Worm (Caenorhabditis elegans): Measurements from ENCODE around the gene C41H7.2.

DNA sequence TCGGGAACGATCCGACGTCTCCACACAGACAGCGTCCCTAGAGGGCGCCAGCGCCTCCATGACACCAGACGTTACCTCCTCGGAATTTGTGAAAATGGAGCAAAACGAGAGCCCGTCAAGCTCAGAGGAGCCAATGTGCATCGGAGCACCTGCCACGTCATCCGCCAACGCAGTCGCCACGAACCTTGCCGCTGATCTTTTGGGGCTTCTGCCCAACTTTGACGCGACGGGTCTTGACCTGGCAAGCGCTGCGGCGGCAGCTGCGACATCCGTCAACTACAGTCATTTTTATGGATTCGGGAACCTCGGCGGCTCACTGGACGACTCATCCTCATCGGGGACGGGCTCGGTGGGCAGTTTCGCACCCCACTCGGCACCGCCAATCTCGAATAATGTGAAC is 29.2 kb upstream of the C41H7.2 start:
- TF ChIP-seq hlh-30 (tag; optimal IDR thresholded peaks at IDR 0.05; ENCODE audit: insufficient read depth), result no peak
- no peak for TF ChIP-seq unc-62 (GFP tag; optimal IDR thresholded peaks at IDR 0.05 in 1 of 2)
- no peak for TF ChIP-seq unc-62 (tag; optimal IDR thresholded peaks at IDR 0.05)
- TF ChIP-seq dpl-1 (GFP tag; optimal IDR thresholded peaks at IDR 0.05), result no peak
- no peak for TF ChIP-seq fkh-10 (GFP tag; optimal IDR thresholded peaks at IDR 0.05)
- TF ChIP-seq unc-39 (tag; optimal IDR thresholded peaks at IDR 0.05), result no peak
- TF ChIP-seq fos-1 (tag; optimal IDR thresholded peaks at IDR 0.05), result no peak
- no peak for TF ChIP-seq nhr-25 (tag; optimal IDR thresholded peaks at IDR 0.05; ENCODE audit: borderline replicate concordance, insufficient read depth)
- no peak for TF ChIP-seq daf-8 (GFP tag; IDR thresholded peaks at IDR 0.05)
- TF ChIP-seq zag-1 (tag; optimal IDR thresholded peaks at IDR 0.05), result no peak
- no peak for TF ChIP-seq nhr-11 (tag; optimal IDR thresholded peaks at IDR 0.05)
- TF ChIP-seq lsy-2 (tag; optimal IDR thresholded peaks at IDR 0.05), result no peak

All from whole organism, L4 larva.